Worm (Caenorhabditis elegans): ENCODE data around the gene sri-54.

- no peak for TF ChIP-seq ztf-4 (tag; optimal IDR thresholded peaks at IDR 0.05)
- no peak for TF ChIP-seq snpc-4 (tag; optimal IDR thresholded peaks at IDR 0.05)
- no peak for TF ChIP-seq alr-1 (tag; optimal IDR thresholded peaks at IDR 0.05)
- TF ChIP-seq ama-1 (optimal IDR thresholded peaks at IDR 0.05): no peak
- no peak for TF ChIP-seq nhr-11 (tag; optimal IDR thresholded peaks at IDR 0.05)
- TF ChIP-seq mdl-1 (tag; optimal IDR thresholded peaks at IDR 0.05): no peak
- TF ChIP-seq nhr-237 (tag; optimal IDR thresholded peaks at IDR 0.05): no peak
- TF ChIP-seq lin-13 (GFP tag; optimal IDR thresholded peaks at IDR 0.05): no peak
- no peak for TF ChIP-seq egl-27 (tag; optimal IDR thresholded peaks at IDR 0.05)
- no peak for TF ChIP-seq skn-1 (tag; optimal IDR thresholded peaks at IDR 0.05)
- no peak for TF ChIP-seq nhr-23 (tag; optimal IDR thresholded peaks at IDR 0.05)
These were observed 20.2 kb downstream of the sri-54 start, which contains the start of gene T10D4.7 for ce11 chrII:3117471-3117870.

Measured in whole organism, L2 larva.